Fruit fly (Drosophila melanogaster): ENCODE results near the gene hiro.

DNA sequence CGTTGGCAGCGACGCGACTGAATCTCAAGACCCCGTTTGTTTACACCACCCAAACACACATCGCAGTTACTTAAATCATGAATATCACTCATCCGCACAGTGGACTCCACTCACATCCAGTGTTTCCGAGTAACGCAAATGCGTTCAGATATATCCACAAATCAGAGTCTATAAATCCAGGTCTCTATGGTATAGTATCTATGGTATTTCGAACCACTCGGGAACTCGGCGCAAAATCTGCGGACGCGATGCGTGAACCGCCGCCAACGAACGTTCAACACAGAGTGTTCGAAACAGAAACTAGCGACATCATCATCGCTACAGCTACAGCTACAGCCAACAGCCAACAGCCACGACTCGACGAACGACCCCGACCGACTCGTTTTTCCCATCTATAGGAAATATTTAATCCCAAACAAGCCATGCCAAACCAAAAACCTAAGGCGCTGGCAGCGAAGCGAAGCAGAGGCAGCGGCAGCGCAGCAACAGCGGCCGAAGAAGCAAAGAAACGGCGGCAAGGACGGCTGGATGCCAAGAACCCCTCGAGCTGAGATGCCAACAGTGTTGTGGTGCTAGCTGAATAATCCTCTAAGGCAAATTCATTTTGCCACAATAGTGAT lies 11.1 kb upstream of the hiro start, which contains the start of gene CG13894:
- no peak for TF ChIP-seq Blimp-1 (GFP tag; optimal IDR thresholded peaks at IDR 0.05)
- no peak for TF ChIP-seq CG6854 (GFP tag; optimal IDR thresholded peaks at IDR 0.05)
- TF ChIP-seq CG10631 (GFP tag; optimal IDR thresholded peaks at IDR 0.05): no peak
- no peak for TF ChIP-seq pdm3 (GFP tag; optimal IDR thresholded peaks at IDR 0.05)
- TF ChIP-seq Gug (GFP tag; IDR thresholded peaks at IDR 0.05): no peak
- TF ChIP-seq Hr4 (GFP tag; optimal IDR thresholded peaks at IDR 0.05): no peak
- TF ChIP-seq CG16779 (tag; optimal IDR thresholded peaks at IDR 0.05): no peak
- TF ChIP-seq CG1621 (tag; optimal IDR thresholded peaks at IDR 0.05): no peak
- TF ChIP-seq Hr39 (GFP tag; optimal IDR thresholded peaks at IDR 0.05): no peak
- TF ChIP-seq Lpt (GFP tag; optimal IDR thresholded peaks at IDR 0.05): no peak
- no peak for TF ChIP-seq Sox14 (GFP tag; optimal IDR thresholded peaks at IDR 0.05)
- TF ChIP-seq salr (GFP tag; optimal IDR thresholded peaks at IDR 0.05): no peak
- TF ChIP-seq CG8319 (GFP tag; optimal IDR thresholded peaks at IDR 0.05): no peak
- peak; percentile 40 for TF ChIP-seq Eip78C (GFP tag)
